Fruit fly (Drosophila melanogaster) whole organism, prepupa: ENCODE results near the gene CG9917.

Source experiments
- CG16779 ChIP-seq: fragments of 200-800 bp; sonication (Bioruptor generic); optimal IDR thresholded peaks from 3 replicates; lab custom pipeline; 2017; ENCODE audit warnings: missing biosample characterization, mild to moderate bottlenecking, missing genetic modification characterization
- CG32006 ChIP-seq: fragments of 200-800 bp; sonication (Bioruptor generic); optimal IDR thresholded peaks from 3 replicates; lab custom pipeline; 2017; ENCODE audit warnings: missing biosample characterization, mild to moderate bottlenecking, missing genetic modification characterization
- CG8319 ChIP-seq: fragments of 200-800 bp; sonication (Bioruptor generic); optimal IDR thresholded peaks from 3 replicates; lab custom pipeline; 2016; ENCODE audit warnings: missing biosample characterization, missing genetic modification characterization
- Gug ChIP-seq: fragments of 200-800 bp; sonication (Bioruptor generic); IDR thresholded peaks from 2 replicates; pipeline ENCODE4 v1.3.6; 2022; ENCODE audit warnings: missing biosample characterization, missing genetic modification characterization
- Lpt ChIP-seq: fragments of 200-800 bp; sonication (Bioruptor generic); optimal IDR thresholded peaks from 3 replicates; lab custom pipeline; 2016; ENCODE audit warnings: missing biosample characterization, missing genetic modification characterization
- esn ChIP-seq: fragments of 200-800 bp; sonication (Bioruptor generic); optimal IDR thresholded peaks from 2 replicates; lab custom pipeline; 2016; ENCODE audit warnings: missing biosample characterization, mild to moderate bottlenecking, missing genetic modification characterization, moderate library complexity
- lz ChIP-seq: fragments of 200-800 bp; sonication (Bioruptor generic); optimal IDR thresholded peaks from 3 replicates; lab custom pipeline; 2016; ENCODE audit warnings: missing biosample characterization, missing genetic modification characterization
- net ChIP-seq: fragments of 200-800 bp; sonication (Bioruptor generic); optimal IDR thresholded peaks from 3 replicates; lab custom pipeline; 2016; ENCODE audit warnings: missing biosample characterization, missing genetic modification characterization
- svp ChIP-seq: fragments of 200-800 bp; sonication (Bioruptor generic); peaks from one replicate; lab custom pipeline; 2016; ENCODE audit warnings: missing biosample characterization, missing genetic modification characterization

dm6 chrX:16333434-16334141 lies 10.6 kb upstream of the CG9917 start, which contains the start of the genes CG9921 and Dsp1:
- no peak for TF ChIP-seq Gug (GFP tag; lab: Robert Waterston, UW)
- no peak for TF ChIP-seq net
- TF ChIP-seq esn (GFP tag; lab: Kevin White, UChicago): no peak
- TF ChIP-seq CG32006 (GFP tag; lab: Kevin White, UChicago): peak; percentile 10
- TF ChIP-seq lz (GFP tag; lab: Kevin White, UChicago): no peak
- TF ChIP-seq svp (GFP tag; lab: Kevin White, UChicago): no peak
- TF ChIP-seq CG16779 (tag; lab: Kevin White, UChicago): no peak
- TF ChIP-seq Lpt (GFP tag; lab: Kevin White, UChicago): no peak
- TF ChIP-seq CG8319 (GFP tag; lab: Kevin White, UChicago): no peak
